Fruit fly (Drosophila melanogaster): ENCODE results near the gene Krn.

Gene Krn

dm6 chr3L:17608185-17609067, 45.7 kb downstream of the Krn start (continued):
- no peak for TF ChIP-seq Tbp (GFP tag; optimal IDR thresholded peaks at IDR 0.05)
- no peak for TF ChIP-seq repo (GFP tag; optimal IDR thresholded peaks at IDR 0.05)
- TF ChIP-seq ham (GFP tag; IDR thresholded peaks at IDR 0.05) = no peak
- no peak for TF ChIP-seq C15 (GFP tag; IDR thresholded peaks at IDR 0.05)
- no peak for TF ChIP-seq peb (GFP tag; IDR thresholded peaks at IDR 0.05)
- no peak for TF ChIP-seq CG7271 (tag; optimal IDR thresholded peaks at IDR 0.05)
- TF ChIP-seq CG1024 (GFP tag; IDR thresholded peaks at IDR 0.05) = no peak
- no peak for TF ChIP-seq ERR (GFP tag; optimal IDR thresholded peaks at IDR 0.05)
- TF ChIP-seq CG3847 (GFP tag; IDR thresholded peaks at IDR 0.05) = no peak
- peak; percentile 55; the same call in 1 of the 2 replicates for TF ChIP-seq CG4360 (GFP tag; IDR thresholded peaks at IDR 0.05)
- no peak for TF ChIP-seq Kr (GFP tag; optimal IDR thresholded peaks at IDR 0.05)
- peak; percentile 21 for TF ChIP-seq Sox100B (GFP tag; optimal IDR thresholded peaks at IDR 0.05)
- TF ChIP-seq zfh2 (GFP tag; optimal IDR thresholded peaks at IDR 0.05) = no peak
- TF ChIP-seq sc (optimal IDR thresholded peaks at IDR 0.05) = no peak
- TF ChIP-seq sc (GFP tag; optimal IDR thresholded peaks at IDR 0.05) = no peak
- no peak for TF ChIP-seq CG8924 (tag; optimal IDR thresholded peaks at IDR 0.05)
- no peak for TF ChIP-seq Six4 (GFP tag; optimal IDR thresholded peaks at IDR 0.05)
- no peak for TF ChIP-seq Mrtf (GFP tag; IDR thresholded peaks at IDR 0.05)
- TF ChIP-seq CG8281 (tag; optimal IDR thresholded peaks at IDR 0.05) = no peak
- no peak for TF ChIP-seq twi (tag; optimal IDR thresholded peaks at IDR 0.05)
- TF ChIP-seq CG30020 (tag; optimal IDR thresholded peaks at IDR 0.05) = no peak
- no peak for TF ChIP-seq gro (GFP tag; optimal IDR thresholded peaks at IDR 0.05)
- no peak for TF ChIP-seq CG7928 (GFP tag; optimal IDR thresholded peaks at IDR 0.05)
- TF ChIP-seq Mad (GFP tag; optimal IDR thresholded peaks at IDR 0.05) = no peak
- TF ChIP-seq MBD-R2 (GFP tag; IDR thresholded peaks at IDR 0.05) = no peak
- TF ChIP-seq CG30403 (GFP tag; optimal IDR thresholded peaks at IDR 0.05) = peak; percentile 13
- no peak for TF ChIP-seq CG8388 (GFP tag; optimal IDR thresholded peaks at IDR 0.05)
- TF ChIP-seq CG18476 (GFP tag; optimal IDR thresholded peaks at IDR 0.05) = no peak
- no peak for TF ChIP-seq CG5245 (GFP tag; optimal IDR thresholded peaks at IDR 0.05)
- TF ChIP-seq Adf1 (GFP tag; IDR thresholded peaks at IDR 0.05) = peak; percentile 51
- TF ChIP-seq CG18262 (tag; optimal IDR thresholded peaks at IDR 0.05) = peak; percentile 30
- TF ChIP-seq ATbp (GFP tag; optimal IDR thresholded peaks at IDR 0.05) = no peak
- no peak for TF ChIP-seq CG9609 (GFP tag; optimal IDR thresholded peaks at IDR 0.05)
- TF ChIP-seq CG9876 (GFP tag; optimal IDR thresholded peaks at IDR 0.05) = no peak
- no peak for TF ChIP-seq CkIIα-i1 (GFP tag; IDR thresholded peaks at IDR 0.05)
- TF ChIP-seq z (GFP tag; IDR thresholded peaks at IDR 0.05) = peak; percentile 91
- no peak for TF ChIP-seq Dref (GFP tag; IDR thresholded peaks at IDR 0.05)
- TF ChIP-seq Ptx1 (GFP tag; IDR thresholded peaks at IDR 0.05) = no peak
- no peak for TF ChIP-seq HLHmδ (GFP tag; optimal IDR thresholded peaks at IDR 0.05)
- no peak for TF ChIP-seq CG34376 (GFP tag; optimal IDR thresholded peaks at IDR 0.05)
- no peak for TF ChIP-seq mld (GFP tag; IDR thresholded peaks at IDR 0.05; ENCODE audit: partially characterized antibody)
- TF ChIP-seq Optix (GFP tag; IDR thresholded peaks at IDR 0.05) = no peak
- no peak for TF ChIP-seq CG5180 (GFP tag; optimal IDR thresholded peaks at IDR 0.05)
- no peak for TF ChIP-seq CG34224 (GFP tag; IDR thresholded peaks at IDR 0.05; ENCODE audit: partially characterized antibody)
- no peak for TF ChIP-seq CG10959 (GFP tag; IDR thresholded peaks at IDR 0.05)
- no peak for TF ChIP-seq CG14050 (GFP tag; IDR thresholded peaks at IDR 0.05)
- no peak for TF ChIP-seq CG8765 (GFP tag; IDR thresholded peaks at IDR 0.05)
- TF ChIP-seq CG11093 (GFP tag; IDR thresholded peaks at IDR 0.05) = no peak
- TF ChIP-seq CG14667 (GFP tag; IDR thresholded peaks at IDR 0.05) = no peak
- TF ChIP-seq CG4820 (GFP tag; optimal IDR thresholded peaks at IDR 0.05) = peak; percentile 31
- no peak for TF ChIP-seq NC2β (GFP tag; optimal IDR thresholded peaks at IDR 0.05)

Data from whole organism, embryonic.